Fruit fly (Drosophila melanogaster): ENCODE data around the gene chas.

- TF ChIP-seq psq (optimal IDR thresholded peaks at IDR 0.05) (no peak), pan (optimal IDR thresholded peaks at IDR 0.05) (no peak), Dll (optimal IDR thresholded peaks at IDR 0.05) (no peak), usp (GFP tag; optimal IDR thresholded peaks at IDR 0.05) (no peak), EcR (GFP tag; optimal IDR thresholded peaks at IDR 0.05) (no peak), CG8478 (optimal IDR thresholded peaks at IDR 0.05) (no peak)
These were observed 9.2 kb upstream of the chas start for dm6 chrX:17707691-17708090.

All from whole organism.